Fruit fly (Drosophila melanogaster) whole organism, wandering third instar larva: Measurements from ENCODE around the gene tHMG2.
A peak's percentile ranks its signal among the peaks of the same experiment; 100 is the strongest.

Experiments used
- Abd-B ChIP-seq: fragments of >200 bp; optimal IDR thresholded peaks from 2 replicates; lab custom pipeline; 2017; ENCODE audit warnings: missing biosample characterization, missing genetic modification characterization
- CG32264 ChIP-seq: fragments of 200-800 bp; sonication (Bioruptor generic); optimal IDR thresholded peaks from 2 replicates; lab custom pipeline; 2016; ENCODE audit warnings: missing biosample characterization, missing genetic modification characterization
- CG9705 ChIP-seq: fragments of 200-800 bp; sonication (Bioruptor generic); optimal IDR thresholded peaks from 2 replicates; lab custom pipeline; 2018; ENCODE audit warnings: missing biosample characterization, mild to moderate bottlenecking, missing genetic modification characterization
- Dfd ChIP-seq: fragments of >200 bp; optimal IDR thresholded peaks from 2 replicates; lab custom pipeline; 2017; ENCODE audit warnings: missing biosample characterization, missing genetic modification characterization
- Dif ChIP-seq: fragments of 200-275, 200-300 bp; sonication (Bioruptor generic); optimal IDR thresholded peaks from 2 replicates; lab custom pipeline; 2018; ENCODE audit warnings: missing biosample characterization, missing genetic modification characterization; ENCODE audit not compliant: partially characterized antibody
- GATAd ChIP-seq: sonication (Bioruptor generic); optimal IDR thresholded peaks from 2 replicates; lab custom pipeline; 2016; ENCODE audit warnings: missing biosample characterization, missing genetic modification characterization
- HLH106 ChIP-seq: fragments of 200-800 bp; optimal IDR thresholded peaks from 3 replicates; lab custom pipeline; 2019; ENCODE audit warnings: missing biosample characterization, mild to moderate bottlenecking, missing genetic modification characterization, moderate library complexity
- Hnf4 ChIP-seq: fragments of 200-800 bp; sonication (Bioruptor generic); optimal IDR thresholded peaks from 2 replicates; lab custom pipeline; 2016; ENCODE audit warnings: missing biosample characterization, mild to moderate bottlenecking, missing genetic modification characterization
- Hr78 ChIP-seq: fragments of >200 bp; optimal IDR thresholded peaks from 2 replicates; lab custom pipeline; 2017; ENCODE audit warnings: missing biosample characterization, missing genetic modification characterization
- Hr83 ChIP-seq: fragments of 200-300 bp; sonication (Bioruptor generic); optimal IDR thresholded peaks from 2 replicates; lab custom pipeline; 2016; ENCODE audit warnings: missing biosample characterization, mild to moderate bottlenecking, missing genetic modification characterization, moderate library complexity; ENCODE audit not compliant: poor library complexity, severe bottlenecking
- Jra ChIP-seq: sonication (Bioruptor generic); optimal IDR thresholded peaks from 2 replicates; lab custom pipeline; 2016; ENCODE audit warnings: missing biosample characterization, missing genetic modification characterization
- Mio ChIP-seq: sonication (Bioruptor generic); optimal IDR thresholded peaks from 2 replicates; lab custom pipeline; 2016; ENCODE audit warnings: missing biosample characterization, missing genetic modification characterization
- Myc ChIP-seq: fragments of >200 bp; optimal IDR thresholded peaks from 2 replicates; lab custom pipeline; 2017
- N ChIP-seq: fragments of >200 bp; optimal IDR thresholded peaks from 2 replicates; lab custom pipeline; 2018; ENCODE audit warnings: missing biosample characterization, missing external identifiers, missing genetic modification characterization
- Rel ChIP-seq, 2 experiments: fragments of 200-800 bp; sonication (Bioruptor generic) in 1 of 2; optimal IDR thresholded peaks; 2 replicates in 1 of 2; 3 replicates in 1 of 2; lab custom pipeline; 2016 to 2019; ENCODE audit warnings: mild to moderate bottlenecking in 2 of 2, missing biosample characterization in 2 of 2, missing genetic modification characterization in 2 of 2, moderate library complexity in 1 of 2
- Sp1 ChIP-seq: fragments of 200-800 bp; sonication (Bioruptor generic); optimal IDR thresholded peaks from 3 replicates; lab custom pipeline; 2019; ENCODE audit warnings: missing biosample characterization, mild to moderate bottlenecking, missing genetic modification characterization, moderate library complexity
- Vsx2 ChIP-seq: fragments of 200-300, 225-300 bp; sonication (Bioruptor generic); optimal IDR thresholded peaks from 2 replicates; lab custom pipeline; 2018; ENCODE audit warnings: missing biosample characterization, missing genetic modification characterization; ENCODE audit not compliant: partially characterized antibody
- br ChIP-seq: fragments of 200-800 bp; sonication (Bioruptor generic); optimal IDR thresholded peaks from 2 replicates; lab custom pipeline; 2016; ENCODE audit warnings: missing biosample characterization, missing genetic modification characterization
- brk ChIP-seq: fragments of 200-800 bp; sonication (Bioruptor generic); optimal IDR thresholded peaks from 2 replicates; lab custom pipeline; 2016; ENCODE audit warnings: missing biosample characterization, mild to moderate bottlenecking, missing genetic modification characterization
- dl ChIP-seq, 2 experiments: fragments of 175-275, 200-275 bp in 1 of 2; fragments of 200-275 bp in 1 of 2; sonication (Bioruptor generic); optimal IDR thresholded peaks; lab custom pipeline; 2018; ENCODE audit warnings: mild to moderate bottlenecking in 2 of 2, missing biosample characterization in 2 of 2, missing genetic modification characterization in 2 of 2, moderate library complexity in 2 of 2; ENCODE audit not compliant: partially characterized antibody in 2 of 2, insufficient read depth in 1 of 2
- dmrt93B ChIP-seq: fragments of 200-800 bp; sonication (Bioruptor generic); optimal IDR thresholded peaks from 2 replicates; lab custom pipeline; 2018; ENCODE audit warnings: missing biosample characterization, mild to moderate bottlenecking, missing genetic modification characterization
- dsf ChIP-seq: sonication (Bioruptor generic); optimal IDR thresholded peaks from 2 replicates; lab custom pipeline; 2016; ENCODE audit warnings: missing biosample characterization, missing genetic modification characterization, borderline replicate concordance
- ey ChIP-seq: fragments of 200-800 bp; sonication (Bioruptor generic); optimal IDR thresholded peaks from 2 replicates; lab custom pipeline; 2016; ENCODE audit warnings: missing biosample characterization, missing genetic modification characterization
- foxo ChIP-seq, 2 experiments: fragments of 200-800 bp; sonication (Bioruptor generic); optimal IDR thresholded peaks; 2 replicates in 1 of 2; 3 replicates in 1 of 2; lab custom pipeline; 2016 to 2017; ENCODE audit warnings: missing biosample characterization in 2 of 2, missing genetic modification characterization in 2 of 2
- fru ChIP-seq: fragments of 200-800 bp; sonication (Bioruptor generic); optimal IDR thresholded peaks from 3 replicates; lab custom pipeline; 2016; ENCODE audit warnings: missing biosample characterization, mild to moderate bottlenecking, missing genetic modification characterization
- h ChIP-seq: fragments of 200-800 bp; sonication (Bioruptor generic); optimal IDR thresholded peaks from 3 replicates; lab custom pipeline; 2016; ENCODE audit warnings: missing biosample characterization, mild to moderate bottlenecking, missing genetic modification characterization
- jim ChIP-seq: fragments of 175-275, 200-325 bp; sonication (Bioruptor generic); optimal IDR thresholded peaks from 2 replicates; lab custom pipeline; 2016; ENCODE audit warnings: missing biosample characterization, mild to moderate bottlenecking, missing genetic modification characterization
- lola ChIP-seq: fragments of >200 bp; optimal IDR thresholded peaks from 2 replicates; lab custom pipeline; 2017; ENCODE audit warnings: missing biosample characterization, missing genetic modification characterization
- pan ChIP-seq: fragments of >200 bp; optimal IDR thresholded peaks from 2 replicates; lab custom pipeline; 2017
- psq ChIP-seq: fragments of 200-800 bp; sonication (Bioruptor generic); optimal IDR thresholded peaks from 3 replicates; lab custom pipeline; 2017; ENCODE audit warnings: missing biosample characterization, mild to moderate bottlenecking, missing genetic modification characterization, moderate library complexity
- rgr ChIP-seq: fragments of 200-800 bp; sonication (Bioruptor generic); optimal IDR thresholded peaks from 3 replicates; lab custom pipeline; 2016; ENCODE audit warnings: missing biosample characterization, mild to moderate bottlenecking, missing genetic modification characterization
- sage ChIP-seq: fragments of 200-800 bp; sonication (Bioruptor generic); optimal IDR thresholded peaks from 2 replicates; lab custom pipeline; 2016; ENCODE audit warnings: missing biosample characterization, mild to moderate bottlenecking, missing genetic modification characterization
- sv ChIP-seq: fragments of 200-800 bp; sonication (Bioruptor generic); optimal IDR thresholded peaks from 3 replicates; lab custom pipeline; 2016; ENCODE audit warnings: missing biosample characterization, missing genetic modification characterization
- tai ChIP-seq: sonication (Bioruptor generic); optimal IDR thresholded peaks from 2 replicates; lab custom pipeline; 2016; ENCODE audit warnings: missing biosample characterization, missing genetic modification characterization
- usp ChIP-seq: fragments of >200 bp; optimal IDR thresholded peaks from 2 replicates; lab custom pipeline; 2017; ENCODE audit warnings: missing biosample characterization, missing genetic modification characterization
- woc ChIP-seq: sonication (Bioruptor generic); optimal IDR thresholded peaks from 2 replicates; lab custom pipeline; 2016; ENCODE audit warnings: missing biosample characterization, mild to moderate bottlenecking, missing genetic modification characterization

Gene tHMG2

DNA sequence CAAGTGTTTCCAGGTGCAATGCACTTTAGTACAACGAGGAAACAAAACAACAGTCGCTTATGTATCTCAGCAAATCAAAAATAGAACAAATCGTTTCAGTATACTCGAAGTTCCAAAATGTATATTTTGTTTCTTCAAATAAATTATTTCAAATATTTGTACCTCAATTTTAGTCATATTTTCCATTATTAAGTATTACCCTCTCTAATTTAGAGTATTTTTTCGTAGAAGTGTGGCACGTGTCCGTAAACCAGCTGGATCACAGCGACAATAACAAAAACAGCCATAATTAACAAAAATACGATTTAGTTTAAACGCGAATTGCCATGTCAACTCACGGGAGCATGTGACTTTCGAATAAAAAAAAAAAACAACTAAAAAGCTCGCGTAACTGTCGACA, 26.0 kb downstream of the tHMG2 start:
- TF ChIP-seq Hr83 (GFP tag; lab: Kevin White, UChicago) (no peak), woc (GFP tag; lab: Kevin White, UChicago) (no peak), dl (GFP tag; optimal IDR thresholded peaks at IDR 0.05; lab: Kevin White, UChicago; ENCODE audit: insufficient read depth in 1 of 2, partially characterized antibody in 2 of 2) (no peak), dmrt93B (GFP tag; lab: Kevin White, UChicago) (no peak), Hnf4 (GFP tag; lab: Kevin White, UChicago) (no peak), HLH106 (no peak), pan (lab: Kevin White, UChicago) (no peak), h (GFP tag; lab: Kevin White, UChicago) (no peak), lola (GFP tag; lab: Kevin White, UChicago) (no peak), Jra (GFP tag; lab: Kevin White, UChicago) (no peak), sage (GFP tag; lab: Kevin White, UChicago) (no peak), Dfd (GFP tag; lab: Kevin White, UChicago) (no peak), CG9705 (GFP tag; lab: Kevin White, UChicago) (no peak), psq (GFP tag; lab: Kevin White, UChicago) (no peak), CG32264 (no peak), Myc (lab: Kevin White, UChicago) (no peak), foxo (GFP tag; optimal IDR thresholded peaks at IDR 0.05; lab: Kevin White, UChicago) (no peak), rgr (GFP tag; lab: Kevin White, UChicago) (no peak), tai (GFP tag; lab: Kevin White, UChicago) (no peak), Rel (GFP tag; optimal IDR thresholded peaks at IDR 0.05; lab: Kevin White, UChicago) (no peak), Rel (tag; optimal IDR thresholded peaks at IDR 0.05; lab: Kevin White, UChicago) (no peak)

DNA sequence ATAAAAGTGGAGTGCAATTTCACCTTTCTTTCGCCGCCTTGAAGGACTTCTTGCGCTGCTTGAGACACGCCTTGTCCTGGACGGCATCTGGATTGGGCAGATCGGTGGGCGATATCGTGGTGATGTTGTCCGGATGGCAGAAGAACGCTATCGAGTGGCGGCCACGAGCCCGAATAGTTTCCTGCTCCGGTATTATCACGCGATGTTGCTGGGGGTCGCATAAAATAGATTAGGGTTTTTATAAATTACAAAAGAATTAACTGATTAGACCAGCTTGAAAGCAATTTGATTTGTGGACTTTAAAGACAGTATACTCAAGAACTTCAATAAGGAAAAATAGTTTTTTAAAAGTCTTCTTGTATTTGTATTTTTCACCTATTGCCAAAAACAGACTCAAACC, 27.7 kb downstream of the tHMG2 start:
- no peak for TF ChIP-seq jim (GFP tag; lab: Kevin White, UChicago)
- no peak for TF ChIP-seq usp (GFP tag; lab: Kevin White, UChicago)
- TF ChIP-seq brk (GFP tag; lab: Kevin White, UChicago): no peak
- TF ChIP-seq Abd-B (GFP tag; lab: Kevin White, UChicago): no peak
- no peak for TF ChIP-seq Sp1 (GFP tag; lab: Kevin White, UChicago)
- no peak for TF ChIP-seq h (GFP tag; lab: Kevin White, UChicago)
- no peak for TF ChIP-seq Hr83 (GFP tag; lab: Kevin White, UChicago)

dm6 chr3R:22522042-22522441, 29.3 kb downstream of the tHMG2 start:
- TF ChIP-seq Vsx2 (GFP tag; lab: Kevin White, UChicago) (no peak), dsf (no peak), ey (no peak), GATAd (GFP tag; lab: Kevin White, UChicago) (no peak)

DNA sequence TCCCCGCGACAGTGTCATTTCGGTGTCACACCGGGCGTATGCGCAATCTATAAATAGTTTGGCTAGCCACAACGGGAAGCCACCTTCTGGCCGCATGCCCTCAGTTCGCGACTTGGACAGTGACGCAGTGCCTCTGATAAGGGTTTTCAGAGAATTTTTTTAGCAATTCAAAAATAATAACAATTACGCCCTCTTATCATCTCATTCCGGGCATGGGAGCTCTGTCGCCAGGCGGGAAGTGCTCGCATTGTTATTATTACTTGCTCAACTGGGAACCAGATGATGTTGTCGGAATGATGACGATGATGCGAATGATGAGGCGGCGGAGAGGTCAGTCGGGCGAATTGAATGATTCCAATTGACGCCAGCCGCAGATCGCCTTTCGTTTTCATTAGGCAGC, 30.1 kb downstream of the tHMG2 start:
- TF ChIP-seq Hr83 (GFP tag; lab: Kevin White, UChicago) (peak; percentile 9), br (GFP tag; lab: Kevin White, UChicago) (no peak), ey (no peak), CG32264 (no peak), Vsx2 (GFP tag; lab: Kevin White, UChicago) (peak; percentile 17), psq (GFP tag; lab: Kevin White, UChicago) (no peak), sv (GFP tag; lab: Kevin White, UChicago) (no peak), h (GFP tag; lab: Kevin White, UChicago) (peak; percentile 13), Rel (GFP tag; optimal IDR thresholded peaks at IDR 0.05; lab: Kevin White, UChicago) (no peak), Rel (tag; optimal IDR thresholded peaks at IDR 0.05; lab: Kevin White, UChicago) (peak; percentile 44)

- TF ChIP-seq Mio (GFP tag; lab: Kevin White, UChicago) (no peak), sv (GFP tag; lab: Kevin White, UChicago) (no peak), CG32264 (no peak), psq (GFP tag; lab: Kevin White, UChicago) (no peak), HLH106 (no peak), jim (GFP tag; lab: Kevin White, UChicago) (no peak), Dfd (GFP tag; lab: Kevin White, UChicago) (no peak), dmrt93B (GFP tag; lab: Kevin White, UChicago) (peak; percentile 1), Dif (no peak), Hr83 (GFP tag; lab: Kevin White, UChicago) (peak; percentile 73), foxo (GFP tag; optimal IDR thresholded peaks at IDR 0.05; lab: Kevin White, UChicago) (peak in 1 of 2 experiments; percentile 21), ey (no peak), tai (GFP tag; lab: Kevin White, UChicago) (peak; percentile 14), lola (GFP tag; lab: Kevin White, UChicago) (no peak), Jra (GFP tag; lab: Kevin White, UChicago) (peak; percentile 10), Rel (GFP tag; optimal IDR thresholded peaks at IDR 0.05; lab: Kevin White, UChicago) (no peak), Rel (tag; optimal IDR thresholded peaks at IDR 0.05; lab: Kevin White, UChicago) (peak; percentile 96), Hr78 (no peak), fru (GFP tag; lab: Kevin White, UChicago) (peak; percentile 44), Vsx2 (GFP tag; lab: Kevin White, UChicago) (no peak), Abd-B (GFP tag; lab: Kevin White, UChicago) (no peak), dsf (no peak), dl (GFP tag; optimal IDR thresholded peaks at IDR 0.05; lab: Kevin White, UChicago; ENCODE audit: insufficient read depth in 1 of 2, partially characterized antibody in 2 of 2) (no peak), N (no peak), CG9705 (GFP tag; lab: Kevin White, UChicago) (no peak)
Observed at dm6 chr3R:22524344-22525072, 31.8 kb downstream of the tHMG2 start.
